Fruit fly (Drosophila melanogaster): ENCODE results near the gene Prestin.

Gene Prestin

dm6 chr3L:17895815-17896275 is 11.8 kb downstream of the Prestin start, which contains the start of gene Tsp74F (continued):
- TF ChIP-seq HmgZ (tag; optimal IDR thresholded peaks at IDR 0.05) = no peak
- no peak for TF ChIP-seq NfI (GFP tag; optimal IDR thresholded peaks at IDR 0.05)
- TF ChIP-seq dm (GFP tag; optimal IDR thresholded peaks at IDR 0.05) = no peak
- no peak for TF ChIP-seq CTCF (GFP tag; optimal IDR thresholded peaks at IDR 0.05)
- TF ChIP-seq seq (GFP tag; IDR thresholded peaks at IDR 0.05) = no peak
- no peak for TF ChIP-seq pan (optimal IDR thresholded peaks at IDR 0.05)
- no peak for TF ChIP-seq pan (GFP tag; optimal IDR thresholded peaks at IDR 0.05 in 1 of 2, IDR thresholded peaks at IDR 0.05 in 1 of 2)
- TF ChIP-seq gcm2 (GFP tag; optimal IDR thresholded peaks at IDR 0.05) = no peak
- no peak for TF ChIP-seq CG10979 (tag; optimal IDR thresholded peaks at IDR 0.05)
- no peak for TF ChIP-seq CG18476 (GFP tag; optimal IDR thresholded peaks at IDR 0.05)
- no peak for TF ChIP-seq gce (GFP tag; IDR thresholded peaks at IDR 0.05)
- TF ChIP-seq HLH3B (GFP tag; IDR thresholded peaks at IDR 0.05) = no peak
- TF ChIP-seq CG3407 (GFP tag; optimal IDR thresholded peaks at IDR 0.05) = no peak
- TF ChIP-seq sc (optimal IDR thresholded peaks at IDR 0.05) = no peak
- TF ChIP-seq sc (GFP tag; optimal IDR thresholded peaks at IDR 0.05) = no peak
- TF ChIP-seq amos (GFP tag; IDR thresholded peaks at IDR 0.05; ENCODE audit: partially characterized antibody) = no peak
- no peak for TF ChIP-seq pho (GFP tag; optimal IDR thresholded peaks at IDR 0.05)
- no peak for TF ChIP-seq Dfd (GFP tag; optimal IDR thresholded peaks at IDR 0.05)
- 0 out of 2 replicates have a peak, but pooled peaks have one; percentile 19 for TF ChIP-seq Bgb (GFP tag; IDR thresholded peaks at IDR 0.05; ENCODE audit: partially characterized antibody)
- TF ChIP-seq Xbp1 (GFP tag; optimal IDR thresholded peaks at IDR 0.05) = no peak
- TF ChIP-seq CG13287 (GFP tag; IDR thresholded peaks at IDR 0.05; ENCODE audit: partially characterized antibody) = 0 out of 2 replicates have a peak, but pooled peaks have one; percentile 18
- TF ChIP-seq CG34376 (GFP tag; optimal IDR thresholded peaks at IDR 0.05) = peak; percentile 1
- no peak for TF ChIP-seq corto (GFP tag; optimal IDR thresholded peaks at IDR 0.05)
- no peak for TF ChIP-seq Hr3 (GFP tag; optimal IDR thresholded peaks at IDR 0.05)
- TF ChIP-seq Dbx (GFP tag; IDR thresholded peaks at IDR 0.05) = no peak
- TF ChIP-seq eve (GFP tag; optimal IDR thresholded peaks at IDR 0.05) = no peak
- peak; percentile 43; the same call in 1 of the 3 replicates for TF ChIP-seq z (GFP tag; IDR thresholded peaks at IDR 0.05)
- TF ChIP-seq org-1 (GFP tag; optimal IDR thresholded peaks at IDR 0.05) = no peak
- TF ChIP-seq kni (GFP tag; optimal IDR thresholded peaks at IDR 0.05) = peak; percentile 61
- TF ChIP-seq Lpt (GFP tag; optimal IDR thresholded peaks at IDR 0.05) = no peak
- peak; percentile 16 for TF ChIP-seq CG12769 (tag; optimal IDR thresholded peaks at IDR 0.05)
- TF ChIP-seq CG12219 (GFP tag; optimal IDR thresholded peaks at IDR 0.05) = no peak
- TF ChIP-seq Gug (GFP tag; IDR thresholded peaks at IDR 0.05) = no peak
- no peak for TF ChIP-seq lola (GFP tag; optimal IDR thresholded peaks at IDR 0.05)
- peak; percentile 43 for TF ChIP-seq CG17568 (GFP tag; optimal IDR thresholded peaks at IDR 0.05)
- TF ChIP-seq CG14667 (GFP tag; IDR thresholded peaks at IDR 0.05) = no peak
- TF ChIP-seq Rfx (GFP tag; IDR thresholded peaks at IDR 0.05) = no peak
- no peak for TF ChIP-seq Usf (GFP tag; optimal IDR thresholded peaks at IDR 0.05)
- TF ChIP-seq CG7372 (GFP tag; IDR thresholded peaks at IDR 0.05) = no peak
- no peak for TF ChIP-seq sr (GFP tag; IDR thresholded peaks at IDR 0.05)
- no peak for TF ChIP-seq CG7271 (tag; optimal IDR thresholded peaks at IDR 0.05)
- TF ChIP-seq onecut (GFP tag; IDR thresholded peaks at IDR 0.05) = no peak
- no peak for TF ChIP-seq knrl (GFP tag; IDR thresholded peaks at IDR 0.05; ENCODE audit: partially characterized antibody)
- TF ChIP-seq kah (GFP tag; optimal IDR thresholded peaks at IDR 0.05) = no peak
- no peak for TF ChIP-seq Hmr (GFP tag; optimal IDR thresholded peaks at IDR 0.05)
- TF ChIP-seq unpg (GFP tag; optimal IDR thresholded peaks at IDR 0.05) = no peak
- no peak for TF ChIP-seq CG32772 (GFP tag; IDR thresholded peaks at IDR 0.05)
- TF ChIP-seq Mrtf (GFP tag; IDR thresholded peaks at IDR 0.05) = no peak
- no peak for TF ChIP-seq CG2678 (tag; optimal IDR thresholded peaks at IDR 0.05)
- TF ChIP-seq jumu (GFP tag; optimal IDR thresholded peaks at IDR 0.05) = no peak
- TF ChIP-seq CG17912 (GFP tag; optimal IDR thresholded peaks at IDR 0.05) = no peak
- TF ChIP-seq Oli (tag; optimal IDR thresholded peaks at IDR 0.05) = no peak
